Worm (Caenorhabditis elegans): ENCODE measurements around the gene F41C6.4.

F41C6.4 gene

ce11 chrX:6856793-6857192 is 17.8 kb downstream of the F41C6.4 start:
- TF ChIP-seq ces-1 (GFP tag; optimal IDR thresholded peaks at IDR 0.05) = peak; percentile 67
- TF ChIP-seq blmp-1 (tag; optimal IDR thresholded peaks at IDR 0.05) = no peak
- TF ChIP-seq elt-3 (tag; optimal IDR thresholded peaks at IDR 0.05) = no peak

- TF ChIP-seq unc-39 (tag; optimal IDR thresholded peaks at IDR 0.05) = no peak
- TF ChIP-seq ztf-11 (tag; optimal IDR thresholded peaks at IDR 0.05) = no peak
- TF ChIP-seq cnd-1 (tag; optimal IDR thresholded peaks at IDR 0.05) = no peak
- TF ChIP-seq unc-62 (GFP tag; optimal IDR thresholded peaks at IDR 0.05) = no peak
- no peak for TF ChIP-seq tbx-8 (GFP tag; optimal IDR thresholded peaks at IDR 0.05)
- TF ChIP-seq drap-1 (GFP tag; optimal IDR thresholded peaks at IDR 0.05) = no peak
- TF ChIP-seq ceh-83 (GFP tag; optimal IDR thresholded peaks at IDR 0.05) = no peak
- TF ChIP-seq elt-1 (tag; optimal IDR thresholded peaks at IDR 0.05; ENCODE audit: borderline replicate concordance, insufficient read depth) = no peak
- TF ChIP-seq nhr-2 (tag; optimal IDR thresholded peaks at IDR 0.05) = no peak
- TF ChIP-seq nhr-237 (tag; optimal IDR thresholded peaks at IDR 0.05) = no peak
- no peak for TF ChIP-seq nhr-12 (tag; optimal IDR thresholded peaks at IDR 0.05)
- no peak for TF ChIP-seq mab-5 (tag; optimal IDR thresholded peaks at IDR 0.05)
- TF ChIP-seq unc-120 (tag; optimal IDR thresholded peaks at IDR 0.05; ENCODE audit: poor library complexity, severe bottlenecking) = no peak
- TF ChIP-seq lin-32 (GFP tag; optimal IDR thresholded peaks at IDR 0.05) = no peak
- no peak for TF ChIP-seq blmp-1 (tag; optimal IDR thresholded peaks at IDR 0.05)
- no peak for TF ChIP-seq mls-2 (tag; optimal IDR thresholded peaks at IDR 0.05)
- TF ChIP-seq sem-2 (GFP tag; optimal IDR thresholded peaks at IDR 0.05) = no peak
- TF ChIP-seq M03D4.4 (tag; optimal IDR thresholded peaks at IDR 0.05) = no peak
- TF ChIP-seq ceh-43 (GFP tag; optimal IDR thresholded peaks at IDR 0.05) = no peak
- TF ChIP-seq ham-2 (GFP tag; optimal IDR thresholded peaks at IDR 0.05) = no peak
Observed at ce11 chrX:6853318-6853717, 21.3 kb downstream of the F41C6.4 start, which contains the start of gene rig-3. Gene rig-3 (plus strand): TSS chrX:6853618.

ce11 chrX:6850412-6850811 is 24.2 kb downstream of the F41C6.4 start:
- TF ChIP-seq nhr-2 (tag; optimal IDR thresholded peaks at IDR 0.05) (no peak), hlh-1 (tag; optimal IDR thresholded peaks at IDR 0.05) (no peak), nhr-12 (tag; optimal IDR thresholded peaks at IDR 0.05) (no peak), mab-5 (tag; optimal IDR thresholded peaks at IDR 0.05) (no peak), blmp-1 (tag; optimal IDR thresholded peaks at IDR 0.05) (no peak), ces-1 (GFP tag; optimal IDR thresholded peaks at IDR 0.05) (peak; percentile 38)

- TF ChIP-seq unc-62 (GFP tag; optimal IDR thresholded peaks at IDR 0.05) = no peak
- no peak for TF ChIP-seq mab-5 (tag; optimal IDR thresholded peaks at IDR 0.05)
- TF ChIP-seq sptf-1 (tag; optimal IDR thresholded peaks at IDR 0.05) = no peak
Observed at ce11 chrX:6848596-6848995, 26.0 kb downstream of the F41C6.4 start.

- TF ChIP-seq mep-1 (tag; optimal IDR thresholded peaks at IDR 0.05) (no peak), hlh-1 (tag; optimal IDR thresholded peaks at IDR 0.05) (no peak), lsy-2 (tag; optimal IDR thresholded peaks at IDR 0.05) (no peak), snpc-4 (tag; optimal IDR thresholded peaks at IDR 0.05) (no peak), zip-8 (tag; optimal IDR thresholded peaks at IDR 0.05) (no peak), ztf-11 (tag; optimal IDR thresholded peaks at IDR 0.05) (no peak), ceh-39 (tag; optimal IDR thresholded peaks at IDR 0.05) (no peak), nhr-2 (tag; optimal IDR thresholded peaks at IDR 0.05) (no peak), nhr-28 (tag; optimal IDR thresholded peaks at IDR 0.05) (no peak), elt-3 (tag; optimal IDR thresholded peaks at IDR 0.05) (no peak), flh-1 (GFP tag; optimal IDR thresholded peaks at IDR 0.05) (no peak)
Observed at ce11 chrX:6845934-6846333, 28.7 kb downstream of the F41C6.4 start, which contains the start of gene C53B7.2. Gene C53B7.2 (plus strand): TSS chrX:6846234.

ce11 chrX:6844394-6845072 is 30.1 kb downstream of the F41C6.4 start, which contains the start of gene C53B7.3:
Gene C53B7.3 (plus strand): TSS chrX:6844755.
- TF ChIP-seq nhr-2 (tag; optimal IDR thresholded peaks at IDR 0.05) (no peak), pha-4 (tag; optimal IDR thresholded peaks at IDR 0.05) (peak; percentile 4)

Measured in whole organism, mixed stage, embryonic.